Fruit fly (Drosophila melanogaster): ENCODE measurements around the gene GC1.

DNA sequence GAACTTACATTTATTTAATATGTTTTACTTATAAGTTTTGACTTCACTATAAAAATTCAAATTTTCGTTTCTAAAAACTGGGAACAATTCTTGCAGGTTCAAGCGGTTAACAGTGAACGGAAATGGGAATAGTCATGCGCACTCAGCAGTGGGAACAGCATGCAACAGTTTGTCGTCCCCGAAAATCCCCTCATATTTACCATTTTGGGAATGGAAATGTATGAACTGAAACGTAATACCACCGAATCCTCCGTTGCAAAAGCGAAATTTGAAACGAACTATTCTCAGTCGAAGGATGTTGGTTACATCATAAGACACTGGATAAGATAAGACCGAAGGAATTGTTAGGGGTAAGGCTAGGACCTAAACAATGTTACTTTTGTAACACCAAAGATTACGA lies 53.5 kb downstream of the GC1 start:
- TF ChIP-seq CG8478 (optimal IDR thresholded peaks at IDR 0.05) (no peak), CTCF (optimal IDR thresholded peaks at IDR 0.05) (no peak)

All from S2 (cell line).